Fruit fly (Drosophila melanogaster) whole organism: ENCODE results near the gene Hr78.

Experiments used
- Dll ChIP-seq: fragments of >200 bp; optimal IDR thresholded peaks from 2 replicates; lab custom pipeline; 2017
- pan ChIP-seq: fragments of >200 bp; optimal IDR thresholded peaks from 2 replicates; lab custom pipeline; 2017

DNA sequence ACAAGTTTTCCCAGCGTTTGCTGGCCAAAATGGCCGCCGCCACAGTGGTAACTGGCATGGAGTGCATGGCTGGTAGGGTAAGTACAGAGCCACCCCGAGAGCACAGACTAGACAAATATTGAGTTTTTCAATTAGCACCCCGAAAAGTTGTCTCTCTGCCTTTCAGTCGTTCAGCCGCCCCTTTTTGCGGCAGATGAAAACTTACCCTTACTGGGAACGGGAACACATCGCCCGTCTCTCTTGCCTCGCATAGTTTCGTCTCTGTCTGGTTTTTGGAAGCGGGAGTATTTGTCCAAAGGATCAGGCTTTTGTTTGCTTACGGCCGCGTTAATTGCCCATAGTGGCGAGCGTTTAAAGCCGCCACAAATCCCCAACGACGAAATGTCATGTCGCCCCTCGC is 38.6 kb downstream of the Hr78 start:
- TF ChIP-seq pan (lab: Kevin White, UChicago) (no peak), Dll (lab: Kevin White, UChicago) (no peak)
